Worm (Caenorhabditis elegans) whole organism, L1 larva: ENCODE measurements around the gene F26F2.3.

Source experiments
- aly-2 ChIP-seq: fragments of 150-350 bp; optimal IDR thresholded peaks from 2 replicates; lab custom pipeline; 2014; ENCODE audit warnings: missing biosample characterization, missing genetic modification characterization
- dpl-1 ChIP-seq, 3 experiments: fragments of 150-350 bp in 2 of 3; sonication (generic microtip) in 1 of 3; optimal IDR thresholded peaks; 2 replicates each; lab custom pipeline; 2014 to 2017; ENCODE audit warnings: missing biosample characterization in 3 of 3, missing genetic modification characterization in 3 of 3, missing genetic modification reagents in 3 of 3
- fkh-10 ChIP-seq: sonication (generic microtip); optimal IDR thresholded peaks from 2 replicates; lab custom pipeline; 2017; ENCODE audit warnings: missing biosample characterization, missing genetic modification reagents, missing genetic modification characterization
- fos-1 ChIP-seq: fragments of 150-350 bp; optimal IDR thresholded peaks from 2 replicates; lab custom pipeline; 2014; ENCODE audit warnings: missing biosample characterization, missing genetic modification characterization
- lsy-2 ChIP-seq, 2 experiments: fragments of 150-350 bp; optimal IDR thresholded peaks; 2 replicates each; lab custom pipeline; 2014; ENCODE audit warnings: missing biosample characterization in 2 of 2, missing genetic modification characterization in 2 of 2
- pag-3 ChIP-seq: sonication (generic microtip); optimal IDR thresholded peaks from 2 replicates; lab custom pipeline; 2017; ENCODE audit warnings: missing genetic modification characterization, mild to moderate bottlenecking, missing compliant biosample characterization, antibody characterized with exemption, borderline replicate concordance; ENCODE audit not compliant: insufficient read depth
- snpc-4 ChIP-seq: fragments of 150-350 bp; optimal IDR thresholded peaks from 2 replicates; lab custom pipeline; 2014; ENCODE audit warnings: missing biosample characterization, missing genetic modification characterization
- sox-4 ChIP-seq: sonication (generic microtip); optimal IDR thresholded peaks from 2 replicates; lab custom pipeline; 2016; ENCODE audit warnings: missing genetic modification characterization, missing compliant biosample characterization
- unc-86 ChIP-seq: sonication (generic microtip); optimal IDR thresholded peaks from 2 replicates; lab custom pipeline; 2016; ENCODE audit warnings: missing genetic modification characterization, missing compliant biosample characterization
- zag-1 ChIP-seq: fragments of 150-350 bp; optimal IDR thresholded peaks from 2 replicates; lab custom pipeline; 2014; ENCODE audit warnings: missing biosample characterization, missing genetic modification characterization
- ztf-11 ChIP-seq, 2 experiments: sonication (generic microtip); optimal IDR thresholded peaks; 2 replicates each; lab custom pipeline; 2016 to 2017; ENCODE audit warnings: missing genetic modification characterization in 2 of 2, missing biosample characterization in 1 of 2, missing compliant biosample characterization in 1 of 2

DNA sequence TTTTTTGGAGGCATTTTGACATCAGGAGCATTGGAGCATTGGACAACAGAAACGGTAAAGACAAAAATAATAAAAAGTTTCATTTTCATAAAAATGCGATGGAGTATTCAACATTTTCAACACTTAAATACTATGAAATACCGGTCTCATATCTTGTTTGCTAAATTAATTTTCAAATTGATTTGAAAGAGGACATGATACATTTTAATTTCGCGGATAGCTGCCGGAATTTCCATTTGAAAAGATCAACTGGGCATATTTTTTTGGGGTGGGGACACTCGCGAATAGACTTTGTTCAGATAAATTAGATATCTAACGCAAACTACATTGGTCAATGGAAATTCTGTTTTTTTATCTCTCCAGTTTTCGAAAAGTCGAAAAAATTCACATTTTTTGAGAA is 28.4 kb upstream of the F26F2.3 start, which contains the start of gene F26F2.10:
- no peak for TF ChIP-seq lsy-2 (tag; optimal IDR thresholded peaks at IDR 0.05; lab: Kevin White, UChicago)
- no peak for TF ChIP-seq pag-3 (tag; lab: Kevin White, UChicago)
- TF ChIP-seq fkh-10 (GFP tag; lab: Kevin White, UChicago), result no peak
- no peak for TF ChIP-seq aly-2 (tag; lab: Kevin White, UChicago)
- TF ChIP-seq zag-1 (tag; lab: Kevin White, UChicago), result no peak
- TF ChIP-seq fos-1 (tag; lab: Kevin White, UChicago), result no peak
- TF ChIP-seq snpc-4 (tag; lab: Kevin White, UChicago), result no peak
- TF ChIP-seq ztf-11 (tag; optimal IDR thresholded peaks at IDR 0.05; lab: Kevin White, UChicago), result no peak
- TF ChIP-seq dpl-1 (GFP tag; optimal IDR thresholded peaks at IDR 0.05; lab: Kevin White, UChicago), result no peak
- no peak for TF ChIP-seq unc-86 (tag; lab: Kevin White, UChicago)
- no peak for TF ChIP-seq sox-4
